Worm (Caenorhabditis elegans): Measurements from ENCODE around the gene Y73B6BL.288.

DNA sequence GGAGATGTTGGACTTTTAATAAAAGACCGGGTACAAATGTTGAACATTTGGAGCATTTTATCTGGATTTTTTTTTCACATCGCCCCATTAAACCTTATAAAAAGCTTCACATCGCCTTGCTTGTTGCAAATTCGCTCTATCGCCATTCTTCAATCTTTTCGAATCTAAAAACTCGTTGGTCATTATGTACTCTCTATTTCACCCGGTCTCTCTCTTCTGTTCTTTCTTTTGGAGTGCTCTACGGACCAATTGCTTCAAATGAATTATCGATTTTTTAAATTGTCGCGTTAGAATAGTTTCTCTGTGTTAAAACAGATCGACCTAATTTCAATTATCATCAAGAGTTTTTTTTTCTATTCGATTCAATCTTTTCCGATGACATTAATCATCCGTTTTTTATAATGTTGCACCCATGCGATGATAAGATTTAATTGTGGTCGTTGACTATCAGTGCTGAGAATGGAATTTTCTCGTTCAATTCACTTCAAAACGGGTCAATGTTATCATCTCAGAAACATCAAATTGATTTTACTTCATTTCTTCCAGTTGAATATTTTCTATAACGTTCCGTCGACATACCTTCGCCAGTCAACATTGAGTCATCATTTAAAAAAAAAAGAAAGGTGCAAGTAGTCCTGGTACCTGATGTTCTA, 14.8 kb downstream of the Y73B6BL.288 start:
- TF ChIP-seq unc-62 (GFP tag; optimal IDR thresholded peaks at IDR 0.05): no peak
- TF ChIP-seq nhr-10 (tag; optimal IDR thresholded peaks at IDR 0.05): no peak
- TF ChIP-seq aly-2 (tag; optimal IDR thresholded peaks at IDR 0.05): no peak
- TF ChIP-seq peb-1 (tag; optimal IDR thresholded peaks at IDR 0.05): no peak
- no peak for TF ChIP-seq nhr-12 (tag; optimal IDR thresholded peaks at IDR 0.05)
- TF ChIP-seq nhr-237 (tag; optimal IDR thresholded peaks at IDR 0.05): no peak
- no peak for TF ChIP-seq blmp-1 (tag; optimal IDR thresholded peaks at IDR 0.05; ENCODE audit: insufficient read depth)
- no peak for TF ChIP-seq nhr-21 (tag; optimal IDR thresholded peaks at IDR 0.05)
- TF ChIP-seq mbf-1 (tag; optimal IDR thresholded peaks at IDR 0.05): no peak
- TF ChIP-seq snpc-4 (tag; optimal IDR thresholded peaks at IDR 0.05): no peak
- no peak for TF ChIP-seq sma-9 (GFP tag; optimal IDR thresholded peaks at IDR 0.05)
- TF ChIP-seq sma-9 (tag; optimal IDR thresholded peaks at IDR 0.05): no peak
